Fruit fly (Drosophila melanogaster): ENCODE results near the gene Acbp4.
A peak's percentile ranks its signal among the peaks of the same experiment; 100 is the strongest.

Acbp4 gene

dm6 chr3L:7136663-7137062 is 8.6 kb upstream of the Acbp4 start (continued):
- TF ChIP-seq fd59A (GFP tag; optimal IDR thresholded peaks at IDR 0.05) (no peak), Eip75B (GFP tag; optimal IDR thresholded peaks at IDR 0.05) (no peak), CG15336 (GFP tag; IDR thresholded peaks at IDR 0.05) (no peak), CG32006 (GFP tag; optimal IDR thresholded peaks at IDR 0.05) (peak; percentile 20), fkh (GFP tag; optimal IDR thresholded peaks at IDR 0.05) (no peak), cyc (GFP tag; optimal IDR thresholded peaks at IDR 0.05) (no peak), Sox15 (GFP tag; optimal IDR thresholded peaks at IDR 0.05) (no peak), CG6854 (GFP tag; optimal IDR thresholded peaks at IDR 0.05) (no peak), Gug (GFP tag; IDR thresholded peaks at IDR 0.05) (no peak), CG4318 (GFP tag; optimal IDR thresholded peaks at IDR 0.05) (no peak), OdsH (GFP tag; optimal IDR thresholded peaks at IDR 0.05) (no peak), vri (GFP tag; optimal IDR thresholded peaks at IDR 0.05) (no peak), acj6 (GFP tag; optimal IDR thresholded peaks at IDR 0.05) (no peak), CG10631 (GFP tag; optimal IDR thresholded peaks at IDR 0.05) (no peak), CG1621 (tag; optimal IDR thresholded peaks at IDR 0.05) (peak; percentile 21), Lpt (GFP tag; optimal IDR thresholded peaks at IDR 0.05) (no peak), lz (GFP tag; optimal IDR thresholded peaks at IDR 0.05) (no peak)

- peak; percentile 11; the same call in 1 of the 2 replicates for TF ChIP-seq Gug (GFP tag; IDR thresholded peaks at IDR 0.05)
- TF ChIP-seq Hr39 (GFP tag; optimal IDR thresholded peaks at IDR 0.05) = no peak
- TF ChIP-seq Ets96B (tag; optimal IDR thresholded peaks at IDR 0.05) = peak; percentile 14
- no peak for TF ChIP-seq CG6792 (GFP tag; optimal IDR thresholded peaks at IDR 0.05)
- TF ChIP-seq eg (GFP tag; IDR thresholded peaks at IDR 0.05) = peak; percentile 82
- TF ChIP-seq CG4318 (GFP tag; optimal IDR thresholded peaks at IDR 0.05) = no peak
- no peak for TF ChIP-seq CG3919 (GFP tag; optimal IDR thresholded peaks at IDR 0.05)
- no peak for TF ChIP-seq CG11294 (GFP tag; IDR thresholded peaks at IDR 0.05)
- TF ChIP-seq Lpt (GFP tag; optimal IDR thresholded peaks at IDR 0.05) = no peak
- no peak for TF ChIP-seq dsx (GFP tag; optimal IDR thresholded peaks at IDR 0.05; ENCODE audit: poor library complexity, severe bottlenecking)
- peak; percentile 36 to 77 for TF ChIP-seq ss (GFP tag; optimal IDR thresholded peaks at IDR 0.05)
- no peak for TF ChIP-seq Hr38 (GFP tag; optimal IDR thresholded peaks at IDR 0.05)
- peak; percentile 4 for TF ChIP-seq CG32006 (GFP tag; optimal IDR thresholded peaks at IDR 0.05)
- TF ChIP-seq topi (GFP tag; optimal IDR thresholded peaks at IDR 0.05) = no peak
- peak; percentile 10 for TF ChIP-seq fd59A (GFP tag; optimal IDR thresholded peaks at IDR 0.05)
- peak; percentile 39 for TF ChIP-seq CG6276 (GFP tag; optimal IDR thresholded peaks at IDR 0.05)
- no peak for TF ChIP-seq pdm3 (GFP tag; optimal IDR thresholded peaks at IDR 0.05)
- TF ChIP-seq OdsH (GFP tag; optimal IDR thresholded peaks at IDR 0.05) = no peak
- TF ChIP-seq CG10669 (GFP tag; optimal IDR thresholded peaks at IDR 0.05) = peak; percentile 40
- no peak for TF ChIP-seq net (GFP tag; optimal IDR thresholded peaks at IDR 0.05)
- no peak for TF ChIP-seq Blimp-1 (GFP tag; optimal IDR thresholded peaks at IDR 0.05)
- TF ChIP-seq CG16779 (tag; optimal IDR thresholded peaks at IDR 0.05) = no peak
- TF ChIP-seq CG8632 (GFP tag; optimal IDR thresholded peaks at IDR 0.05) = no peak
- no peak for TF ChIP-seq fkh (GFP tag; optimal IDR thresholded peaks at IDR 0.05)
- no peak for TF ChIP-seq vri (GFP tag; optimal IDR thresholded peaks at IDR 0.05)
- TF ChIP-seq Ets21C (GFP tag; optimal IDR thresholded peaks at IDR 0.05) = no peak
- TF ChIP-seq Eip93F (GFP tag; optimal IDR thresholded peaks at IDR 0.05) = no peak
- peak; percentile 58 for TF ChIP-seq spab (GFP tag; optimal IDR thresholded peaks at IDR 0.05)
- TF ChIP-seq Eip78C (GFP tag) = peak; percentile 37
- no peak for TF ChIP-seq acj6 (GFP tag; optimal IDR thresholded peaks at IDR 0.05)
- TF ChIP-seq CG9139 (GFP tag; optimal IDR thresholded peaks at IDR 0.05) = peak; percentile 53
- TF ChIP-seq Hr4 (GFP tag; optimal IDR thresholded peaks at IDR 0.05) = no peak
- peak; percentile 73 for TF ChIP-seq CG6808 (GFP tag; optimal IDR thresholded peaks at IDR 0.05)
- no peak for TF ChIP-seq CG8319 (GFP tag; optimal IDR thresholded peaks at IDR 0.05)
- peak in 1 of 2 experiments; percentile 3 for TF ChIP-seq salr (GFP tag; optimal IDR thresholded peaks at IDR 0.05)
- peak; percentile 85 for TF ChIP-seq CG6163 (GFP tag; IDR thresholded peaks at IDR 0.05)
- no peak for TF ChIP-seq Sox14 (GFP tag; optimal IDR thresholded peaks at IDR 0.05)
- TF ChIP-seq CG7368 (GFP tag; optimal IDR thresholded peaks at IDR 0.05) = peak; percentile 10
- no peak for TF ChIP-seq Sox15 (GFP tag; optimal IDR thresholded peaks at IDR 0.05)
- no peak for TF ChIP-seq fd85E (GFP tag; optimal IDR thresholded peaks at IDR 0.05)
- no peak for TF ChIP-seq CG3032 (tag; optimal IDR thresholded peaks at IDR 0.05)
- TF ChIP-seq CG1621 (tag; optimal IDR thresholded peaks at IDR 0.05) = peak; percentile 50
- peak; percentile 23; the same call in 1 of the 2 replicates for TF ChIP-seq CG15336 (GFP tag; IDR thresholded peaks at IDR 0.05)
- TF ChIP-seq CG34406 (GFP tag; optimal IDR thresholded peaks at IDR 0.05) = peak; percentile 9
These were observed 6.8 kb upstream of the Acbp4 start for dm6 chr3L:7134818-7135217.
